Fruit fly (Drosophila melanogaster): Measurements from ENCODE around the gene BBS8.

The BBS8 gene

DNA sequence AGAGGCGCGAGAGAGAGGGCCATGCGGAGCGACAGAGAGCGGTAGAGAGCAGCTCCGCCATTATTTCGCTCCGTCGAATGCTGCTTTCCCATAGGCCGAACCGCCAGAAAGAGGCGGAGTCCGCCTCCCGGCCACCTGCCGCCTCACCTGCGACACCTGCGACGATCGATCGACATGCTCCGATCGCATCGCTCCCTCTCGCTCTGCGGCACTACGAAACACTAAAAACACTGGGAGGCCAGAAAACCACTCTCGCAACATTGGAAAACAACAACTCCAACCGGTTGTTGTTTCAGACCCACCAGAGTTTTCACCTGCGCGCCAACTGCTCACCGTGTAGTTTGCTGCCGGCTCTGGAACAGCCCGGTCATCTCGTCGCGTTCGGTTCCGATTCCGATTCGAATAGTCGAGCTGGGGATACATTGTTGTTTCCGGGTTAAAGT lies 44.9 kb upstream of the BBS8 start, which contains the start of gene al (continued):
- TF ChIP-seq Trl (optimal IDR thresholded peaks at IDR 0.05) (peak; percentile 54 to 63), Trl (GFP tag; optimal IDR thresholded peaks at IDR 0.05) (no peak), Xrp1 (GFP tag; IDR thresholded peaks at IDR 0.05) (no peak), CG1832 (GFP tag; optimal IDR thresholded peaks at IDR 0.05) (peak; percentile 86), Hsf (GFP tag; optimal IDR thresholded peaks at IDR 0.05) (no peak), yki (optimal IDR thresholded peaks at IDR 0.05) (no peak), CG17612 (GFP tag; IDR thresholded peaks at IDR 0.05) (no peak), da (GFP tag; optimal IDR thresholded peaks at IDR 0.05) (peak; percentile 17), en (GFP tag; optimal IDR thresholded peaks at IDR 0.05) (no peak), wdn (GFP tag; IDR thresholded peaks at IDR 0.05) (no peak), onecut (GFP tag; IDR thresholded peaks at IDR 0.05) (peak; percentile 82), row (GFP tag; IDR thresholded peaks at IDR 0.05) (0 out of 3 replicates have a peak, but pooled peaks have one; percentile 14), CG12155 (GFP tag; optimal IDR thresholded peaks at IDR 0.05) (no peak), CG10543 (GFP tag; optimal IDR thresholded peaks at IDR 0.05) (peak; percentile 49), pb (GFP tag; optimal IDR thresholded peaks at IDR 0.05) (no peak), CG3726 (GFP tag; IDR thresholded peaks at IDR 0.05) (no peak), CG9609 (GFP tag; optimal IDR thresholded peaks at IDR 0.05) (no peak), CG10565 (GFP tag; optimal IDR thresholded peaks at IDR 0.05) (no peak), sens (GFP tag) (peak; percentile 12), toy (GFP tag; IDR thresholded peaks at IDR 0.05) (no peak), chinmo (GFP tag; IDR thresholded peaks at IDR 0.05; ENCODE audit: partially characterized antibody) (peak; percentile 76; the same call in 1 of the 4 replicates), Stat92E (GFP tag; optimal IDR thresholded peaks at IDR 0.05) (no peak), pan (optimal IDR thresholded peaks at IDR 0.05) (no peak), pan (GFP tag; optimal IDR thresholded peaks at IDR 0.05 in 1 of 2, IDR thresholded peaks at IDR 0.05 in 1 of 2) (peak in 1 of 2 experiments; percentile 12), Ets97D (GFP tag; optimal IDR thresholded peaks at IDR 0.05) (no peak), CG33213 (GFP tag; optimal IDR thresholded peaks at IDR 0.05) (no peak), CG1603 (tag; optimal IDR thresholded peaks at IDR 0.05) (no peak), TFAM (GFP tag; optimal IDR thresholded peaks at IDR 0.05) (no peak), Hand (GFP tag; optimal IDR thresholded peaks at IDR 0.05) (no peak), CG10147 (GFP tag; optimal IDR thresholded peaks at IDR 0.05) (no peak), nmo (GFP tag; optimal IDR thresholded peaks at IDR 0.05) (no peak), disco-r (GFP tag; optimal IDR thresholded peaks at IDR 0.05) (no peak), Doc3 (GFP tag; IDR thresholded peaks at IDR 0.05; ENCODE audit: partially characterized antibody) (no peak), oc (tag; optimal IDR thresholded peaks at IDR 0.05) (peak; percentile 18), zen (tag; optimal IDR thresholded peaks at IDR 0.05) (no peak), CG18764 (GFP tag; optimal IDR thresholded peaks at IDR 0.05) (no peak), NFAT (GFP tag; IDR thresholded peaks at IDR 0.05) (0 out of 2 replicates have a peak, but pooled peaks have one; percentile 3), CG16863 (GFP tag; optimal IDR thresholded peaks at IDR 0.05) (no peak), CG10431 (GFP tag; optimal IDR thresholded peaks at IDR 0.05) (no peak), crol (GFP tag; IDR thresholded peaks at IDR 0.05) (peak; percentile 95), CG2875 (GFP tag; optimal IDR thresholded peaks at IDR 0.05) (no peak), H2.0 (GFP tag; IDR thresholded peaks at IDR 0.05) (no peak), kay (GFP tag; optimal IDR thresholded peaks at IDR 0.05) (no peak), CG17186 (GFP tag; optimal IDR thresholded peaks at IDR 0.05) (no peak), Dek (tag; optimal IDR thresholded peaks at IDR 0.05) (no peak), Nf-YA (GFP tag; IDR thresholded peaks at IDR 0.05) (peak; percentile 87), Bgb (GFP tag; IDR thresholded peaks at IDR 0.05; ENCODE audit: partially characterized antibody) (peak; percentile 6; the same call in 1 of the 2 replicates), CG10321 (GFP tag; IDR thresholded peaks at IDR 0.05) (peak; percentile 77), CG5180 (GFP tag; optimal IDR thresholded peaks at IDR 0.05) (no peak), fd64A (GFP tag; optimal IDR thresholded peaks at IDR 0.05) (no peak), CoRest (tag; optimal IDR thresholded peaks at IDR 0.05) (peak; percentile 39), CG11504 (tag; optimal IDR thresholded peaks at IDR 0.05) (peak; percentile 34)
